Worm (Caenorhabditis elegans): ENCODE measurements around the gene tac-1.

Gene tac-1

DNA sequence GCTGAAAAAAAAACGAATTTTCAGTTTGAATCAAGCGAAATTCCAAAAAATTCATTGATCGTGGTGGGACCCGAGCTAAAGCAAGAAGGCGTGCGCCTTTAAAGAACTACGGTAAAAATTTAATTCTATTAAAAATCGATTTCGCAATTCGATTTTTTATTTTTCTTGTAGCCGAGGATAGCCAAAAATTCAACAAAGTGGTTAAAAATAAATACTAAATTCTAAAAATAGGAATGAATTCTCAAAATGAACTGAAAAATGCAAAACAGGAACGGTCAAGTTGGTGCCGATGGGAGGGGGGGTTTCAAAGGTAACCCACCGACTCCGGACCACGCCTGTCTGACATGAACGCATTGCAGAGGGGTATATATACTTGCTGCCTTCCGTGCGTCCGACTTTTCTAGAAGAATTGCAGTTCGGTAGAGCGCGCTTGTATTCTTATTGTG is 47.4 kb upstream of the tac-1 start (continued):
- TF ChIP-seq Y55F3AM.14 (GFP tag; optimal IDR thresholded peaks at IDR 0.05): no peak
- no peak for TF ChIP-seq ztf-4 (tag; optimal IDR thresholded peaks at IDR 0.05)
- TF ChIP-seq dmd-4 (tag; optimal IDR thresholded peaks at IDR 0.05): no peak
- no peak for TF ChIP-seq skn-1 (tag; optimal IDR thresholded peaks at IDR 0.05)
- TF ChIP-seq sem-4 (tag; optimal IDR thresholded peaks at IDR 0.05): peak; percentile 57
- no peak for TF ChIP-seq mbf-1 (tag; optimal IDR thresholded peaks at IDR 0.05)

DNA sequence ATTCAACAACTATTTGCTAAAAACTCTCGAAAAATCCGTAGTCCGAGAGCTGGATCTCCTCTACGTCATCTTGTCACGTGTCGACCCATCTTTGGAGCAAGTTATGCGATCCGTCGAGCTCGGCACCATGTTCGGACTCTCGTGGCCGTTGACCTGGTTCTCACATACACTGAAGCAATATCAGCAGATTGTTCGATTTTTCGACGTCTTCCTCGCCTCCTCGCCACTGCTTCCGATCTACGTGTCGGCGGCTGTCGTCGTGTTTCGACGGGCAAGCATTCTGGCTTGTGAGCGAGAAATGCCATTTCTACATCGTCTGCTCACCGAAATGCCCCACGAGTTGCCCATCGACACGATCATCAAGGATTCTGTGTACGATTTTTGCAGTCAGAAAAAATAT is 45.7 kb upstream of the tac-1 start:
- TF ChIP-seq nhr-77 (tag; optimal IDR thresholded peaks at IDR 0.05) (no peak), nhr-23 (tag; optimal IDR thresholded peaks at IDR 0.05) (no peak), mbf-1 (tag; optimal IDR thresholded peaks at IDR 0.05) (no peak), peb-1 (tag; optimal IDR thresholded peaks at IDR 0.05) (no peak), unc-62 (GFP tag; optimal IDR thresholded peaks at IDR 0.05) (no peak), lin-11 (tag; optimal IDR thresholded peaks at IDR 0.05) (no peak), mab-5 (tag; optimal IDR thresholded peaks at IDR 0.05) (no peak), nhr-129 (tag; optimal IDR thresholded peaks at IDR 0.05) (no peak), nhr-12 (tag; optimal IDR thresholded peaks at IDR 0.05) (no peak), ztf-1 (GFP tag; conservative IDR thresholded peaks at IDR 0.05) (no peak), elt-1 (tag; optimal IDR thresholded peaks at IDR 0.05) (no peak), snpc-4 (tag; optimal IDR thresholded peaks at IDR 0.05) (no peak), sma-9 (GFP tag; optimal IDR thresholded peaks at IDR 0.05) (no peak), sma-9 (tag; optimal IDR thresholded peaks at IDR 0.05) (no peak), gmeb-1 (tag; optimal IDR thresholded peaks at IDR 0.05) (no peak), R02D3.7 (tag; optimal IDR thresholded peaks at IDR 0.05) (no peak)

DNA sequence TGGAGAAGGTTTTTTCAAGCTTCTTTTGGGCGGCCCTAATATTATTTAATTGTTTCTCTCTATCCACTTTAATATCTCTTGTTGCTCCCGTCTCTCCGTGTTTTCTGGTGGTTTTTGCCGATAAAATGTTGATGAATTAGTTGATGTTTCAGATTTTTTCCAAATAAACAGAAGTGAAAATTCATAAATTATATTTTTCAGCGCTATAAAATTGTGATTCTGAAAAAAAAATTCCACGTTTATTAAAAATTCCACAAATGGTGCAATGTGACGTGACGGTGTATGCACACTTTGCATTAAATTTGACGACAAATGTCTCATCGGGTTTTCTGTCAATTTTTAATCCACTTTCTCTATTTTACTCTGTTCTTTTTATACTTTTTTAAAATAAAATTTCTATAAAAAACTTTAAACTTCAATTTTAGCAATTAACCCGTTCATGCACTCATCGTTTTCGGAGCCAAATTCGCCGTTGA is 44.4 kb upstream of the tac-1 start, which contains the start of gene tbc-20:
tbc-20 (plus strand) TSS at position 426 of the 476 bp plus-strand sequence.
- no peak for TF ChIP-seq lin-11 (tag; optimal IDR thresholded peaks at IDR 0.05)
- peak; percentile 51 for TF ChIP-seq unc-55 (GFP tag; optimal IDR thresholded peaks at IDR 0.05)
- no peak for TF ChIP-seq R02D3.7 (tag; optimal IDR thresholded peaks at IDR 0.05)
- no peak for TF ChIP-seq aly-2 (tag; optimal IDR thresholded peaks at IDR 0.05)
- no peak for TF ChIP-seq elt-1 (tag; optimal IDR thresholded peaks at IDR 0.05)
- TF ChIP-seq ZK546.5 (tag; optimal IDR thresholded peaks at IDR 0.05): no peak
- no peak for TF ChIP-seq unc-39 (tag; optimal IDR thresholded peaks at IDR 0.05)
- no peak for TF ChIP-seq elt-3 (tag; optimal IDR thresholded peaks at IDR 0.05)
- TF ChIP-seq sma-3 (GFP tag; optimal IDR thresholded peaks at IDR 0.05): peak; percentile 20
- TF ChIP-seq Y55F3AM.14 (GFP tag; optimal IDR thresholded peaks at IDR 0.05): no peak
- peak; percentile 16 for TF ChIP-seq gmeb-1 (tag; optimal IDR thresholded peaks at IDR 0.05)
- TF ChIP-seq skn-1 (tag; optimal IDR thresholded peaks at IDR 0.05): no peak
- peak in 1 of 2 experiments; percentile 54 for TF ChIP-seq lsy-2 (tag; optimal IDR thresholded peaks at IDR 0.05)
- no peak for TF ChIP-seq ztf-1 (GFP tag; conservative IDR thresholded peaks at IDR 0.05)
- peak; percentile 20 for TF ChIP-seq lin-13 (GFP tag; optimal IDR thresholded peaks at IDR 0.05)
- no peak for TF ChIP-seq blmp-1 (tag; optimal IDR thresholded peaks at IDR 0.05; ENCODE audit: insufficient read depth)
- no peak for TF ChIP-seq zag-1 (tag; optimal IDR thresholded peaks at IDR 0.05)
- peak; percentile 44 for TF ChIP-seq C34F6.9 (tag; optimal IDR thresholded peaks at IDR 0.05)
- TF ChIP-seq nhr-77 (tag; optimal IDR thresholded peaks at IDR 0.05): peak; percentile 25
- no peak for TF ChIP-seq nhr-10 (tag; optimal IDR thresholded peaks at IDR 0.05)
- peak; percentile 18 for TF ChIP-seq sem-4 (tag; optimal IDR thresholded peaks at IDR 0.05)
- peak; percentile 20 for TF ChIP-seq sma-9 (GFP tag; optimal IDR thresholded peaks at IDR 0.05)
- TF ChIP-seq sma-9 (tag; optimal IDR thresholded peaks at IDR 0.05): no peak
- TF ChIP-seq crh-2 (tag; optimal IDR thresholded peaks at IDR 0.05): peak; percentile 40
- TF ChIP-seq lin-39 (tag; optimal IDR thresholded peaks at IDR 0.05): no peak
- peak; percentile 29 for TF ChIP-seq nhr-25 (tag; optimal IDR thresholded peaks at IDR 0.05)

DNA sequence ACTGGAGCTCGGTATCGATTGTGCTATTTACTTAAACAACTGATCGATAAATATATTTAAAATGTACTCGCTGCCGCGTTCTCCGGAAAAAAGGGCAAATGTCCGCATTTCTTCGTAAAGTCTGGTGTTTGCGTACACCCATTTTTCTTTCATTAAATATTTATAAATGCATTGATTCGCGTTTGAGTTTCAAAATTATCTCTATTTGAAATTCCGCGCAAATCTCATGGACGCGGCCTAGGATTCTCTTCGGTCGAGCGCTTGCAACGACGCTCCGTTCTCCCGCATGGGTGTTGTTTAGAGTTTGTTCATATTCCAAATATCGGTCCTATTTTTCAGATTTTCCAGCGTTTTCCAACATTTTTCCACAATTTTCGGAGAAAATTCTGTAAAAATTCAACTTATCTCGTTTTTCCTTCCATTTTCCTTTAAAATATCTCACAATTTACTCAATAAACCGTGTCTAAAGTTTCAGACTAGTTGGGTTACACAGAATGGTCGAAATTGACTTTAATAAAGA is 41.3 kb upstream of the tac-1 start, which contains the start of gene eif-3.B:
eif-3.B (plus strand) TSS at position 470 of the 520 bp plus-strand sequence.
- TF ChIP-seq R02D3.7 (tag; optimal IDR thresholded peaks at IDR 0.05): peak; percentile 38
- TF ChIP-seq unc-55 (GFP tag; optimal IDR thresholded peaks at IDR 0.05): peak; percentile 98
- peak; percentile 65 for TF ChIP-seq ceh-16 (tag; optimal IDR thresholded peaks at IDR 0.05)
- TF ChIP-seq ztf-1 (GFP tag; conservative IDR thresholded peaks at IDR 0.05): no peak
- peak; percentile 95 for TF ChIP-seq sma-3 (GFP tag; optimal IDR thresholded peaks at IDR 0.05)
- TF ChIP-seq lin-39 (tag; optimal IDR thresholded peaks at IDR 0.05): no peak
- no peak for TF ChIP-seq elt-1 (tag; optimal IDR thresholded peaks at IDR 0.05)
- peak; percentile 74 for TF ChIP-seq zag-1 (tag; optimal IDR thresholded peaks at IDR 0.05)
- peak; percentile 95 for TF ChIP-seq C34F6.9 (tag; optimal IDR thresholded peaks at IDR 0.05)
- TF ChIP-seq lin-11 (tag; optimal IDR thresholded peaks at IDR 0.05): peak; percentile 97
- TF ChIP-seq blmp-1 (tag; optimal IDR thresholded peaks at IDR 0.05; ENCODE audit: insufficient read depth): peak; percentile 75
- peak; percentile 88 to 95 for TF ChIP-seq lsy-2 (tag; optimal IDR thresholded peaks at IDR 0.05)
- peak; percentile 38 for TF ChIP-seq ZK546.5 (tag; optimal IDR thresholded peaks at IDR 0.05)
- no peak for TF ChIP-seq nhr-12 (tag; optimal IDR thresholded peaks at IDR 0.05)
- TF ChIP-seq ztf-4 (tag; optimal IDR thresholded peaks at IDR 0.05): peak; percentile 90
- no peak for TF ChIP-seq ama-1 (optimal IDR thresholded peaks at IDR 0.05)
- TF ChIP-seq nhr-25 (tag; optimal IDR thresholded peaks at IDR 0.05): peak; percentile 86
- TF ChIP-seq aly-2 (tag; optimal IDR thresholded peaks at IDR 0.05): no peak
- peak; percentile 80 for TF ChIP-seq egl-27 (tag; optimal IDR thresholded peaks at IDR 0.05)
- no peak for TF ChIP-seq peb-1 (tag; optimal IDR thresholded peaks at IDR 0.05)
- TF ChIP-seq mab-5 (tag; optimal IDR thresholded peaks at IDR 0.05): peak; percentile 78
- TF ChIP-seq nhr-21 (tag; optimal IDR thresholded peaks at IDR 0.05): peak; percentile 88
- TF ChIP-seq ztf-11 (tag; optimal IDR thresholded peaks at IDR 0.05): no peak
- TF ChIP-seq nhr-6 (tag; optimal IDR thresholded peaks at IDR 0.05): peak; percentile 80
- no peak for TF ChIP-seq unc-39 (tag; optimal IDR thresholded peaks at IDR 0.05)
- TF ChIP-seq nhr-11 (tag; optimal IDR thresholded peaks at IDR 0.05): no peak
- TF ChIP-seq unc-62 (GFP tag; optimal IDR thresholded peaks at IDR 0.05): no peak
- no peak for TF ChIP-seq Y55F3AM.14 (GFP tag; optimal IDR thresholded peaks at IDR 0.05)
- TF ChIP-seq elt-3 (tag; optimal IDR thresholded peaks at IDR 0.05): no peak
- peak; percentile 81 for TF ChIP-seq nhr-129 (tag; optimal IDR thresholded peaks at IDR 0.05)
- peak; percentile 94 for TF ChIP-seq crh-2 (tag; optimal IDR thresholded peaks at IDR 0.05)
